Fruit fly (Drosophila melanogaster): Measurements from ENCODE around the gene Hecw.

dm6 chrX:9578014-9578413 is 30.7 kb upstream of the Hecw start:
- no peak for TF ChIP-seq pan (optimal IDR thresholded peaks at IDR 0.05)
- TF ChIP-seq psq (optimal IDR thresholded peaks at IDR 0.05) = no peak
- TF ChIP-seq Dll (optimal IDR thresholded peaks at IDR 0.05) = no peak
- TF ChIP-seq CG8478 (optimal IDR thresholded peaks at IDR 0.05) = no peak
